Worm (Caenorhabditis elegans) whole organism, midembryonic: ENCODE data around the gene T07H3.8.
"Not testable (repeated sequence)": the region's sequence is repeated elsewhere in the genome, so short reads cannot be mapped to it uniquely, and the experiment has no call there.

ENCODE experiments used
- T22C8.4 ChIP-seq: fragments of 200-800 bp; sonication (Bioruptor generic); IDR thresholded peaks from 2 replicates; pipeline ENCODE4 v1.3.6; 2022; ENCODE audit warnings: missing genetic modification characterization, missing compliant biosample characterization
- cog-1 ChIP-seq: sonication (generic microtip); optimal IDR thresholded peaks from 2 replicates; lab custom pipeline; 2016; ENCODE audit warnings: missing genetic modification characterization, missing compliant biosample characterization
- flt-1 ChIP-seq: fragments of 200-800 bp; sonication (Bioruptor generic); IDR thresholded peaks from 2 replicates; pipeline ENCODE4 v1.3.6; 2022; ENCODE audit warnings: missing genetic modification characterization, missing compliant biosample characterization
- klf-2 ChIP-seq: fragments of 200-800 bp; sonication (Bioruptor generic); conservative IDR thresholded peaks from 2 replicates; pipeline ENCODE4 v1.3.6; 2022; ENCODE audit warnings: missing genetic modification reagents, missing genetic modification characterization, missing compliant biosample characterization
- med-1 ChIP-seq: sonication (generic microtip); optimal IDR thresholded peaks from 2 replicates; lab custom pipeline; 2017; ENCODE audit warnings: missing genetic modification characterization, mild to moderate bottlenecking, missing compliant biosample characterization, antibody characterized with exemption, missing genetic modification reagents; ENCODE audit not compliant: insufficient read depth
- ref-1 ChIP-seq: fragments of 200-800 bp; sonication (Bioruptor generic); conservative IDR thresholded peaks from 2 replicates; pipeline ENCODE4 v1.3.6; 2022; ENCODE audit warnings: missing genetic modification reagents, missing genetic modification characterization, missing compliant biosample characterization
- tab-1 ChIP-seq: fragments of 200-800 bp; sonication (Bioruptor generic); IDR thresholded peaks from 2 replicates; pipeline ENCODE4 v1.3.6; 2022; ENCODE audit warnings: missing genetic modification characterization, missing compliant biosample characterization
- ztf-23 ChIP-seq: fragments of 200-800 bp; sonication (Bioruptor generic); IDR thresholded peaks from 2 replicates; pipeline ENCODE4 v1.3.6; 2022; ENCODE audit warnings: missing genetic modification reagents, missing genetic modification characterization, missing compliant biosample characterization
- ztf-29 ChIP-seq: fragments of 200-800 bp; sonication (Bioruptor generic); IDR thresholded peaks from 2 replicates; pipeline ENCODE4 v1.3.6; 2022; ENCODE audit warnings: missing genetic modification reagents, missing genetic modification characterization, missing compliant biosample characterization

The T07H3.8 gene

ce11 chrII:1586305-1586704 is at the start of gene T07H3.8:
Gene T07H3.8 (plus strand): TSS chrII:1586605.
- TF ChIP-seq klf-2 (GFP tag; lab: Robert Waterston, UW) (no peak), ref-1 (GFP tag; lab: Robert Waterston, UW) (no peak), ztf-23 (GFP tag; lab: Robert Waterston, UW) (no peak), tab-1 (GFP tag; lab: Robert Waterston, UW) (no peak), flt-1 (no peak), T22C8.4 (GFP tag; lab: Robert Waterston, UW) (no peak), ztf-29 (no peak), cog-1 (tag; lab: Kevin White, UChicago) (no peak), med-1 (GFP tag; lab: Kevin White, UChicago) (no peak)

- TF ChIP-seq ztf-29 (no peak), ztf-23 (GFP tag; lab: Robert Waterston, UW) (no peak)
Observed at ce11 chrII:1537321-1537720, 49.1 kb upstream of the T07H3.8 start, which contains the start of gene fbxb-42. Gene fbxb-42 (plus strand): TSS chrII:1537621.

DNA sequence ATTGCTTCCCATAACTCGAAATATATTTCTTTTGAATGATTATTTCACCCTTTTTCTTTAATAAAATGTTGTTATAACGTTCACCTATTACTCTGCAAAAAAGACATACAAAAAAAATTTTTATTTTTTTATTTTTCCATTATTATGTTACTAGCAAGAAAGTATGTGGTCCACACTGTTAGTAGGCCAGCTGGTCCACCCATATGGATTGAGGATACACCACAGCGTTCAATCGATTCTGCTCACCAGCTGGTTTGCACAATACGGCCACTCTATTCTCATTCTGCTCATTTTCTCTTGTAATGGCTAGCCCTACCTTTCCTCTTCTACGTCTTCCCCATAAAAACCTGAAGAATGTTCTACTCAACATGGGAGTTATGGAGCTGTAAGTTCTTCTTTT is 47.8 kb upstream of the T07H3.8 start, which contains the start of gene fbxb-44:
TSS of gene fbxb-44 (plus strand) at position 301 of the 400 bp plus-strand sequence.
- no peak for TF ChIP-seq ztf-23 (GFP tag; lab: Robert Waterston, UW)

DNA sequence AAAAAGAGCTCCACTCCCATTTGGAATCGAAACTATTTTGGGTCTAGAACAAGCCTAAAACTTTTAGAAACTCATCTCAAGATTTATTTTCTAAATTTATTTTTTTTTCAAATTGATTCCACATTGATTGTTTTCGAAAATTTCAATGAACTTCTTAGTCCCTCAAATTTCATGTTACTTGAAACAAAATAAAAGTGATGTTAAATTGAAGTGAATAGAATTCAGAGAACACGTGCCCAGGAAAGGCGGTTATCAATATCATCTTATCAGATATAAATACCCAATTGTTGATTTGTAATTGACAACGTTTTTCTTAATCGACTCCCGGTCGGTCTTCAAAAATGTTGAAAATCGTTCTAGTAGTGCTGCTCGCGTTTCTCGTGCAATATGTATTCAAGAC is 45.8 kb upstream of the T07H3.8 start, which contains the start of gene poml-4:
TSS of gene poml-4 (plus strand) at position 301 of the 400 bp plus-strand sequence.
- not testable (repeated sequence) for TF ChIP-seq ref-1, tab-1, klf-2 (GFP tag; lab: Robert Waterston, UW)

- not testable (repeated sequence) for TF ChIP-seq tab-1, ztf-23, klf-2 (GFP tag; lab: Robert Waterston, UW)
Observed at ce11 chrII:1543182-1543581, 43.2 kb upstream of the T07H3.8 start, which contains the start of gene K05F6.4. Gene K05F6.4 (plus strand): TSS chrII:1543482.

DNA sequence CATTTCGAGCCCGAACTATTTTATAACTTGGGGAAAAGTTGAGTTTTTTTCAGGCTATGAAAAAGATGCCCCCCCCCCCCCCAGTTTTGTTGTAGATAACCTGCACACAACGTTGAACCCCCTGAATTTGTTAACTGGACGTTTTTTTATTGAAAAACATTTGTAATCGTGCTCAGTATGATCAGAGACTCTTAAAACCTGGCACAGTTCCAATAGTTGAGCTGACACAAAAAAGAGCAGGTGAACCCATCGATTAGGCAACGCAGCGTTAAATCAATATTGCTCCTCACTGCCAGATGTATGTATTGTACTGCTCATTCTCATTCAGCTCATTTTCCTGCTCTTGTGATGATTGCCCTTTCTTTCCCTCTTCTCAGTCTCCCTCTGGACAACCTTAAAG is 40.8 kb upstream of the T07H3.8 start, which contains the start of gene K05F6.12:
TSS of gene K05F6.12 (plus strand) at position 301 of the 400 bp plus-strand sequence.
- TF ChIP-seq ref-1 (GFP tag; lab: Robert Waterston, UW) (no peak), med-1 (GFP tag; lab: Kevin White, UChicago) (no peak), cog-1 (tag; lab: Kevin White, UChicago) (no peak), tab-1 (GFP tag; lab: Robert Waterston, UW) (no peak), ztf-23 (GFP tag; lab: Robert Waterston, UW) (no peak)

DNA sequence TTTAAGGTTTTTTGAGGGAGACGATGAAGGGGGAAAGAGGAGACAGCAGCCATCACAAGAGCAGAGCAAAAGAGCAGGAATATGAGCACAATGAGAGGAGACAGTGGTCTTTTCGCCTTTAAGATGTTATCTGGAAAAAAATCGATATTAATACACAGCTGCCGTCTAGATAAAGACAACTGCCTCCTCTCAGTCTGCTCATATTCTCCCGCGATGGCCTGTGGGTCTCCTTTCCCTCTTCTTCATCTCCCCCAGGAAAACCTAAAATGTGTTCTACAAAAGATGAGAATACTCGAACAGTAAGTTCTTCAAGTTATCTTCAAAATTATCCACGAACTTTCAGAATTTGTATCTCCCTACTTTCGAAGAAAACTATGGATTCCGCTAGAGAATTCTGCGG is 35.9 kb upstream of the T07H3.8 start, which contains the start of the genes fbxb-52 and fbxb-51:
TSS of gene fbxb-52 (minus strand) at position 101 of the 400 bp plus-strand sequence.
TSS of gene fbxb-51 (plus strand) at position 212 of the 400 bp plus-strand sequence.
- TF ChIP-seq med-1 (GFP tag; lab: Kevin White, UChicago) = no peak
- TF ChIP-seq ref-1 (GFP tag; lab: Robert Waterston, UW) = no peak
- TF ChIP-seq klf-2 (GFP tag; lab: Robert Waterston, UW) = no peak
- TF ChIP-seq tab-1 (GFP tag; lab: Robert Waterston, UW) = no peak
- no peak for TF ChIP-seq cog-1 (tag; lab: Kevin White, UChicago)
- TF ChIP-seq ztf-29 = no peak
- TF ChIP-seq T22C8.4 (GFP tag; lab: Robert Waterston, UW) = no peak
- no peak for TF ChIP-seq flt-1
- TF ChIP-seq ztf-23 (GFP tag; lab: Robert Waterston, UW) = no peak

DNA sequence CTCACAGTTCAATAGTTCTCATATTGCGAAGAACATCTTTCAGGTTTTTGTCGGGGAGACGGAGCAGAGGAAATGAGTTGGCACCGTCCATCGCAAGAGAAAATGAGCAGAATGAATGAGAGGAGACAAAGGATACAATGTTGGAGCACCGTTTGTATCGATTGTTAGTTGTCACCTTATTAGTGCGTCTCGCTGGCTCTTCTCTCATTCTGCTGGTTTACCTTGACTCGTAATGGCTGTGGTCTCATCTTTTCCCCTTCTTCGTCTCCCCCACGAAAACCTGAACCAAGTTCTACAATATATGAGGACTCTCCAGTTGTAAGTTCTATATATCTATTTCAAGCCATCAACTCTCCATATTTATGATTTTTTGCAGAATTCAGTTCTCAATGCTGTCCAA is 30.2 kb upstream of the T07H3.8 start, which contains the start of the genes fbxb-54 and fbxb-50:
TSS of gene fbxb-54 (minus strand) at position 101 of the 400 bp plus-strand sequence.
TSS of gene fbxb-50 (plus strand) at position 227 of the 400 bp plus-strand sequence.
- TF ChIP-seq ztf-23, klf-2, ref-1 (GFP tag; lab: Robert Waterston, UW): not testable (repeated sequence)

ce11 chrII:1560839-1561238 is 25.6 kb upstream of the T07H3.8 start:
- TF ChIP-seq klf-2 (GFP tag; lab: Robert Waterston, UW) (no peak), med-1 (GFP tag; lab: Kevin White, UChicago) (no peak), ztf-23 (GFP tag; lab: Robert Waterston, UW) (no peak), T22C8.4 (GFP tag; lab: Robert Waterston, UW) (no peak), ztf-29 (no peak), flt-1 (no peak), ref-1 (GFP tag; lab: Robert Waterston, UW) (no peak)

- TF ChIP-seq ztf-23 (GFP tag; lab: Robert Waterston, UW) (no peak), cog-1 (tag; lab: Kevin White, UChicago) (no peak), tab-1 (GFP tag; lab: Robert Waterston, UW) (no peak), T22C8.4 (GFP tag; lab: Robert Waterston, UW) (no peak), med-1 (GFP tag; lab: Kevin White, UChicago) (no peak), klf-2 (GFP tag; lab: Robert Waterston, UW) (no peak)
Observed at ce11 chrII:1561863-1562262, 24.5 kb upstream of the T07H3.8 start, which contains the start of gene K05F6.14. Gene K05F6.14 (plus strand): TSS chrII:1562163.
